Fruit fly (Drosophila melanogaster) whole organism, pupa: ENCODE measurements around the gene Cpr65Au.

Source experiments
- CG13204 ChIP-seq: fragments of 200-800 bp; sonication (Bioruptor generic); optimal IDR thresholded peaks from 2 replicates; lab custom pipeline; 2018; ENCODE audit warnings: missing biosample characterization, mild to moderate bottlenecking, missing genetic modification characterization, moderate library complexity
- CG32121 ChIP-seq: fragments of 200-800 bp; sonication (Bioruptor generic); IDR thresholded peaks from 2 replicates; pipeline ENCODE4 v1.3.6; 2022; ENCODE audit warnings: missing biosample characterization, missing genetic modification characterization
- CG34367 ChIP-seq: fragments of 200-800 bp; sonication (Bioruptor generic); optimal IDR thresholded peaks from 2 replicates; lab custom pipeline; 2018; ENCODE audit warnings: missing biosample characterization, mild to moderate bottlenecking, missing genetic modification characterization
- CG9948 ChIP-seq: fragments of 200-800 bp; sonication (Bioruptor generic); optimal IDR thresholded peaks from 2 replicates; lab custom pipeline; 2018; ENCODE audit warnings: missing biosample characterization, mild to moderate bottlenecking, missing genetic modification characterization, moderate library complexity
- EcR ChIP-seq: fragments of 200-800 bp; sonication (Bioruptor generic); optimal IDR thresholded peaks from 3 replicates; lab custom pipeline; 2019; ENCODE audit warnings: missing biosample characterization, missing genetic modification characterization, mild to moderate bottlenecking, moderate library complexity, missing genetic modification reagents
- Ets98B ChIP-seq: fragments of 200-800 bp; sonication (Bioruptor generic); IDR thresholded peaks from 2 replicates; pipeline ENCODE4 v1.3.6; 2022; ENCODE audit warnings: missing biosample characterization, missing genetic modification characterization
- Pif1A ChIP-seq: fragments of 200-800 bp; sonication (Bioruptor generic); optimal IDR thresholded peaks from 3 replicates; lab custom pipeline; 2016; ENCODE audit warnings: missing biosample characterization, missing genetic modification characterization
- Pif1B ChIP-seq: fragments of 200-800 bp; sonication (Bioruptor generic); optimal IDR thresholded peaks from 3 replicates; lab custom pipeline; 2016; ENCODE audit warnings: missing biosample characterization, missing genetic modification characterization
- fd96Ca ChIP-seq: fragments of 200-800 bp; sonication (Bioruptor generic); IDR thresholded peaks from 3 replicates; pipeline ENCODE4 v1.3.6; 2022; ENCODE audit warnings: missing biosample characterization, missing genetic modification characterization

- TF ChIP-seq fd96Ca (no peak), EcR (no peak), CG34367 (no peak), Pif1A (GFP tag; lab: Kevin White, UChicago) (no peak), Pif1B (GFP tag; lab: Kevin White, UChicago) (no peak), CG32121 (GFP tag; lab: Robert Waterston, UW) (no peak), Ets98B (no peak), CG9948 (tag; lab: Kevin White, UChicago) (no peak), CG13204 (GFP tag; lab: Kevin White, UChicago) (no peak)
These were observed 2.3 kb downstream of the Cpr65Au start for dm6 chr3L:6129591-6129990.
